Worm (Caenorhabditis elegans) whole organism, late embryonic: Measurements from ENCODE around the gene pmpl-1.

Experiments
- ama-1 ChIP-seq: fragments of 150-350 bp; optimal IDR thresholded peaks from 2 replicates; lab custom pipeline; 2014
- fkh-10 ChIP-seq: fragments of 150-350 bp; optimal IDR thresholded peaks from 2 replicates; lab custom pipeline; 2014; ENCODE audit warnings: missing biosample characterization, missing genetic modification reagents, missing genetic modification characterization
- fkh-6 ChIP-seq: sonication (generic microtip); optimal IDR thresholded peaks from 2 replicates; lab custom pipeline; 2016; ENCODE audit warnings: missing genetic modification characterization, missing compliant biosample characterization
- hlh-6 ChIP-seq: sonication (generic microtip); optimal IDR thresholded peaks from 2 replicates; lab custom pipeline; 2016; ENCODE audit warnings: missing genotype, missing genetic modification characterization, missing compliant biosample characterization
- nhr-232 ChIP-seq: sonication (generic microtip); optimal IDR thresholded peaks from 2 replicates; lab custom pipeline; 2016; ENCODE audit warnings: missing genetic modification characterization, missing compliant biosample characterization
- pag-3 ChIP-seq: sonication (generic microtip); optimal IDR thresholded peaks from 2 replicates; lab custom pipeline; 2016; ENCODE audit warnings: missing compliant biosample characterization, missing genetic modification characterization, borderline replicate concordance
- tbx-2 ChIP-seq: sonication (generic microtip); optimal IDR thresholded peaks from 2 replicates; lab custom pipeline; 2016; ENCODE audit warnings: missing genetic modification characterization, missing compliant biosample characterization
- unc-55 ChIP-seq: sonication (generic microtip); optimal IDR thresholded peaks from 2 replicates; lab custom pipeline; 2017; ENCODE audit warnings: missing biosample characterization, missing genetic modification reagents, missing genetic modification characterization
- unc-86 ChIP-seq: sonication (generic microtip); optimal IDR thresholded peaks from 2 replicates; lab custom pipeline; 2016; ENCODE audit warnings: missing genetic modification characterization, missing compliant biosample characterization

- TF ChIP-seq fkh-6 (no peak), tbx-2 (no peak), ama-1 (lab: Kevin White, UChicago) (no peak), pag-3 (no peak), unc-86 (tag; lab: Kevin White, UChicago) (no peak), hlh-6 (no peak), fkh-10 (GFP tag; lab: Kevin White, UChicago) (no peak), unc-55 (GFP tag; lab: Kevin White, UChicago) (no peak), nhr-232 (tag; lab: Kevin White, UChicago) (no peak)
Measured at ce11 chrX:3835632-3836031, 47.8 kb downstream of the pmpl-1 start.
